Fruit fly (Drosophila melanogaster): ENCODE measurements around the gene Pstk.

- TF ChIP-seq CG8478 (optimal IDR thresholded peaks at IDR 0.05) (no peak), CTCF (optimal IDR thresholded peaks at IDR 0.05) (no peak)
Measured at dm6 chrX:19590579-19590978, 27.8 kb downstream of the Pstk start.

Measured in S2 (cell line).